Fruit fly (Drosophila melanogaster): ENCODE measurements around the gene bur.

bur gene

DNA sequence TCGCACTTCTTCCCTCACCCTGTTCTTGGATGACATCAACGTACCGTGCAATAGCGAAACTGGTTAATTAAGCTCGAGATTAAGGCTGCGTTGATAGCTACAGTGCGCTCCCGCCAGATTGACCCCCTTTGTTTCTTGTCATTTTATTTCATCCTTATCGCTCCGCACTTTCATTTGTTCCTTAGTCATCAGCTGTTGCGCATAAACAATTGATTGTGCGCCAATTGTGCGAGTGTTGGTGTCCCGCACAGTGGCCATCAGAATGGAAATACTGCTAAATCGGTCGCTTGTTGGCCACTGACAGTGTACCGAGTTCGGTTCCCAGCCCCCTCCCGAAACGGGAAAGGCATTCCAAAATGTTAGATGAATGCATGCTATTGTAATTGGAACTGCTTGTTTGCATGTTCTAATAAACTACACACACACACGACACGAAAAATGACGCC lies 40.2 kb upstream of the bur start (continued):
- TF ChIP-seq CG2202 (tag; optimal IDR thresholded peaks at IDR 0.05), result no peak
- no peak; the same call in 1 of the 3 replicates for TF ChIP-seq CG11695 (GFP tag; IDR thresholded peaks at IDR 0.05)
- TF ChIP-seq Dp (GFP tag; optimal IDR thresholded peaks at IDR 0.05), result no peak
- no peak for TF ChIP-seq pzg (GFP tag; optimal IDR thresholded peaks at IDR 0.05)
- TF ChIP-seq CG4707 (GFP tag; optimal IDR thresholded peaks at IDR 0.05), result peak; percentile 29
- 0 out of 2 replicates have a peak, but pooled peaks have one; percentile 28 for TF ChIP-seq Drgx (GFP tag; IDR thresholded peaks at IDR 0.05)
- TF ChIP-seq CG9727 (GFP tag; optimal IDR thresholded peaks at IDR 0.05), result no peak
- TF ChIP-seq wek (GFP tag; optimal IDR thresholded peaks at IDR 0.05), result no peak
- TF ChIP-seq Atf-2 (GFP tag; optimal IDR thresholded peaks at IDR 0.05), result no peak
- no peak for TF ChIP-seq CG16813 (GFP tag; IDR thresholded peaks at IDR 0.05; ENCODE audit: partially characterized antibody)
- TF ChIP-seq hth (optimal IDR thresholded peaks at IDR 0.05), result no peak
- no peak for TF ChIP-seq HmgZ (tag; optimal IDR thresholded peaks at IDR 0.05)
- peak; percentile 15; the same call in 1 of the 2 replicates for TF ChIP-seq CG17328 (GFP tag; IDR thresholded peaks at IDR 0.05)
- TF ChIP-seq Hey (tag; optimal IDR thresholded peaks at IDR 0.05), result no peak
- no peak for TF ChIP-seq ems (GFP tag; optimal IDR thresholded peaks at IDR 0.05)
- peak; percentile 34 for TF ChIP-seq B-H2 (GFP tag; optimal IDR thresholded peaks at IDR 0.05)
- TF ChIP-seq inv (GFP tag; IDR thresholded peaks at IDR 0.05; ENCODE audit: partially characterized antibody), result no peak
- TF ChIP-seq Blimp-1 (GFP tag; optimal IDR thresholded peaks at IDR 0.05), result no peak
- no peak for TF ChIP-seq chif (GFP tag; optimal IDR thresholded peaks at IDR 0.05)
- TF ChIP-seq Side (GFP tag; optimal IDR thresholded peaks at IDR 0.05), result no peak
- peak; percentile 11 for TF ChIP-seq ftz-f1 (GFP tag; optimal IDR thresholded peaks at IDR 0.05)
- no peak for TF ChIP-seq C15 (GFP tag; IDR thresholded peaks at IDR 0.05)
- no peak for TF ChIP-seq h (optimal IDR thresholded peaks at IDR 0.05)
- no peak for TF ChIP-seq CG4282 (GFP tag; optimal IDR thresholded peaks at IDR 0.05)
- no peak for TF ChIP-seq da (GFP tag; optimal IDR thresholded peaks at IDR 0.05)
- no peak for TF ChIP-seq wor (GFP tag; IDR thresholded peaks at IDR 0.05)
- TF ChIP-seq usp (GFP tag; optimal IDR thresholded peaks at IDR 0.05), result no peak
- TF ChIP-seq CG11093 (GFP tag; IDR thresholded peaks at IDR 0.05), result no peak
- no peak for TF ChIP-seq pan (optimal IDR thresholded peaks at IDR 0.05)
- TF ChIP-seq pan (GFP tag; optimal IDR thresholded peaks at IDR 0.05 in 1 of 2, IDR thresholded peaks at IDR 0.05 in 1 of 2), result no peak
- TF ChIP-seq prd (optimal IDR thresholded peaks at IDR 0.05), result no peak
- no peak for TF ChIP-seq prd (GFP tag; IDR thresholded peaks at IDR 0.05)
- 0 out of 3 replicates have a peak, but pooled peaks have one; percentile 17 for TF ChIP-seq ci (GFP tag; IDR thresholded peaks at IDR 0.05)
- no peak for TF ChIP-seq CG2889 (GFP tag; IDR thresholded peaks at IDR 0.05)
- TF ChIP-seq Med (GFP tag), result peak; percentile 71
- peak; percentile 15 for TF ChIP-seq CG17385 (GFP tag; optimal IDR thresholded peaks at IDR 0.05)
- no peak for TF ChIP-seq Hr78 (GFP tag; optimal IDR thresholded peaks at IDR 0.05)
- TF ChIP-seq B-H1 (GFP tag; IDR thresholded peaks at IDR 0.05), result no peak
- TF ChIP-seq al (GFP tag; IDR thresholded peaks at IDR 0.05), result no peak
- TF ChIP-seq danr (GFP tag; IDR thresholded peaks at IDR 0.05), result no peak
- TF ChIP-seq Xbp1 (GFP tag; optimal IDR thresholded peaks at IDR 0.05), result no peak
- TF ChIP-seq CG31365 (tag; optimal IDR thresholded peaks at IDR 0.05), result no peak
- TF ChIP-seq exex (tag; optimal IDR thresholded peaks at IDR 0.05), result peak; percentile 1
- TF ChIP-seq gce (GFP tag; IDR thresholded peaks at IDR 0.05), result no peak
- peak; percentile 53 for TF ChIP-seq CG34376 (GFP tag; optimal IDR thresholded peaks at IDR 0.05)
- no peak for TF ChIP-seq CG15696 (tag; optimal IDR thresholded peaks at IDR 0.05)
- no peak for TF ChIP-seq CG15514 (GFP tag; optimal IDR thresholded peaks at IDR 0.05)
- no peak for TF ChIP-seq Dfd (GFP tag; optimal IDR thresholded peaks at IDR 0.05)
- TF ChIP-seq zfh2 (GFP tag; optimal IDR thresholded peaks at IDR 0.05), result no peak
- TF ChIP-seq gsb (GFP tag; IDR thresholded peaks at IDR 0.05), result peak; percentile 52; the same call in 1 of the 2 replicates
- no peak for TF ChIP-seq hbn (GFP tag; IDR thresholded peaks at IDR 0.05; ENCODE audit: partially characterized antibody)
- TF ChIP-seq sqz (GFP tag; optimal IDR thresholded peaks at IDR 0.05), result no peak
- TF ChIP-seq H15 (GFP tag; IDR thresholded peaks at IDR 0.05), result no peak

Data from whole organism, embryonic.